Fruit fly (Drosophila melanogaster): ENCODE results near the gene CG2233.

The CG2233 gene

dm6 chrX:8062180-8062480 lies 24.8 kb upstream of the CG2233 start:
- TF ChIP-seq pad (GFP tag; optimal IDR thresholded peaks at IDR 0.05) (no peak), kay (GFP tag; ENCODE audit: borderline replicate concordance) (peak; percentile 46)

- TF ChIP-seq CG5204 (GFP tag; optimal IDR thresholded peaks at IDR 0.05) (no peak), kay (GFP tag; ENCODE audit: borderline replicate concordance) (no peak), Crg-1 (GFP tag; optimal IDR thresholded peaks at IDR 0.05) (peak; percentile 60), Mnt (GFP tag; optimal IDR thresholded peaks at IDR 0.05) (peak; percentile 24), CG14711 (tag; optimal IDR thresholded peaks at IDR 0.05) (peak; percentile 57), cnc (optimal IDR thresholded peaks at IDR 0.05) (no peak), toe (GFP tag; optimal IDR thresholded peaks at IDR 0.05) (peak; percentile 47), Clk (GFP tag; optimal IDR thresholded peaks at IDR 0.05) (peak; percentile 58), CG7101 (tag; optimal IDR thresholded peaks at IDR 0.05) (peak; percentile 80), pad (GFP tag; optimal IDR thresholded peaks at IDR 0.05) (peak; percentile 7), Hr96 (GFP tag; optimal IDR thresholded peaks at IDR 0.05) (peak; percentile 85), CG11617 (GFP tag; optimal IDR thresholded peaks at IDR 0.05) (no peak), CG7045 (GFP tag; optimal IDR thresholded peaks at IDR 0.05) (no peak), CG12768 (GFP tag; optimal IDR thresholded peaks at IDR 0.05) (no peak), ovo (GFP tag; optimal IDR thresholded peaks at IDR 0.05) (peak; percentile 61), cic (GFP tag; optimal IDR thresholded peaks at IDR 0.05) (no peak), CG33017 (tag; optimal IDR thresholded peaks at IDR 0.05) (peak; percentile 12), bab1 (GFP tag; optimal IDR thresholded peaks at IDR 0.05) (peak; percentile 73), tj (GFP tag; optimal IDR thresholded peaks at IDR 0.05) (peak; percentile 92), CG1620 (GFP tag; optimal IDR thresholded peaks at IDR 0.05) (peak; percentile 96)
These were observed 24.3 kb upstream of the CG2233 start, which contains the start of gene mys for dm6 chrX:8061392-8062179. Gene mys (plus strand): TSS chrX:8061645.

dm6 chrX:8060921-8061270 lies 23.6 kb upstream of the CG2233 start:
- TF ChIP-seq Mnt (GFP tag; optimal IDR thresholded peaks at IDR 0.05) (peak; percentile 97), bab1 (GFP tag; optimal IDR thresholded peaks at IDR 0.05) (no peak), CG11617 (GFP tag; optimal IDR thresholded peaks at IDR 0.05) (no peak), ovo (GFP tag; optimal IDR thresholded peaks at IDR 0.05) (no peak), CG7045 (GFP tag; optimal IDR thresholded peaks at IDR 0.05) (no peak), cic (GFP tag; optimal IDR thresholded peaks at IDR 0.05) (peak; percentile 69), CG7101 (tag; optimal IDR thresholded peaks at IDR 0.05) (no peak), CG33017 (tag; optimal IDR thresholded peaks at IDR 0.05) (no peak), Crg-1 (GFP tag; optimal IDR thresholded peaks at IDR 0.05) (no peak), Clk (GFP tag; optimal IDR thresholded peaks at IDR 0.05) (no peak), Hr96 (GFP tag; optimal IDR thresholded peaks at IDR 0.05) (no peak), pad (GFP tag; optimal IDR thresholded peaks at IDR 0.05) (peak; percentile 78), CG1620 (GFP tag; optimal IDR thresholded peaks at IDR 0.05) (no peak), CG14711 (tag; optimal IDR thresholded peaks at IDR 0.05) (no peak), cnc (optimal IDR thresholded peaks at IDR 0.05) (no peak), kay (GFP tag; ENCODE audit: borderline replicate concordance) (peak; percentile 56), CG12768 (GFP tag; optimal IDR thresholded peaks at IDR 0.05) (no peak), toe (GFP tag; optimal IDR thresholded peaks at IDR 0.05) (no peak), CG5204 (GFP tag; optimal IDR thresholded peaks at IDR 0.05) (no peak), tj (GFP tag; optimal IDR thresholded peaks at IDR 0.05) (peak; percentile 24)

dm6 chrX:8060148-8060920 lies 23.0 kb upstream of the CG2233 start:
- peak; percentile 35 for TF ChIP-seq tj (GFP tag; optimal IDR thresholded peaks at IDR 0.05)
- no peak for TF ChIP-seq toe (GFP tag; optimal IDR thresholded peaks at IDR 0.05)
- no peak for TF ChIP-seq Clk (GFP tag; optimal IDR thresholded peaks at IDR 0.05)
- peak; percentile 36 for TF ChIP-seq ovo (GFP tag; optimal IDR thresholded peaks at IDR 0.05)
- TF ChIP-seq kay (GFP tag; ENCODE audit: borderline replicate concordance), result peak; percentile 87
- TF ChIP-seq bab1 (GFP tag; optimal IDR thresholded peaks at IDR 0.05), result no peak

dm6 chrX:8059629-8060028 lies 22.3 kb upstream of the CG2233 start:
- TF ChIP-seq Mnt (GFP tag; optimal IDR thresholded peaks at IDR 0.05), result peak; percentile 78
- TF ChIP-seq cic (GFP tag; optimal IDR thresholded peaks at IDR 0.05), result no peak

dm6 chrX:8058446-8058900 lies 21.2 kb upstream of the CG2233 start:
- TF ChIP-seq CG14711 (tag; optimal IDR thresholded peaks at IDR 0.05), result no peak
- no peak for TF ChIP-seq CG5204 (GFP tag; optimal IDR thresholded peaks at IDR 0.05)
- TF ChIP-seq CG33017 (tag; optimal IDR thresholded peaks at IDR 0.05), result no peak
- peak; percentile 11 for TF ChIP-seq CG7101 (tag; optimal IDR thresholded peaks at IDR 0.05)
- peak; percentile 93 for TF ChIP-seq kay (GFP tag; ENCODE audit: borderline replicate concordance)
- TF ChIP-seq CG1620 (GFP tag; optimal IDR thresholded peaks at IDR 0.05), result no peak
- no peak for TF ChIP-seq Clk (GFP tag; optimal IDR thresholded peaks at IDR 0.05)
- TF ChIP-seq cic (GFP tag; optimal IDR thresholded peaks at IDR 0.05), result peak; percentile 81
- no peak for TF ChIP-seq Crg-1 (GFP tag; optimal IDR thresholded peaks at IDR 0.05)
- TF ChIP-seq tj (GFP tag; optimal IDR thresholded peaks at IDR 0.05), result peak; percentile 59
- peak; percentile 65 for TF ChIP-seq pad (GFP tag; optimal IDR thresholded peaks at IDR 0.05)
- TF ChIP-seq Mnt (GFP tag; optimal IDR thresholded peaks at IDR 0.05), result peak; percentile 92
- TF ChIP-seq CG12768 (GFP tag; optimal IDR thresholded peaks at IDR 0.05), result peak; percentile 0
- TF ChIP-seq bab1 (GFP tag; optimal IDR thresholded peaks at IDR 0.05), result peak; percentile 4
- peak; percentile 9 for TF ChIP-seq CG11617 (GFP tag; optimal IDR thresholded peaks at IDR 0.05)
- TF ChIP-seq toe (GFP tag; optimal IDR thresholded peaks at IDR 0.05), result no peak
- TF ChIP-seq CG7045 (GFP tag; optimal IDR thresholded peaks at IDR 0.05), result no peak
